Fruit fly (Drosophila melanogaster) whole organism, embryonic: ENCODE data around the gene ND-49.

ENCODE experiments used
- Blimp-1 ChIP-seq: fragments of 200-800 bp; sonication (Bioruptor generic); optimal IDR thresholded peaks from 3 replicates; lab custom pipeline; 2018; ENCODE audit warnings: missing biosample characterization, missing genetic modification characterization, mild to moderate bottlenecking, moderate library complexity, missing genetic modification reagents
- CG10209 ChIP-seq: fragments of 200-800 bp; sonication (Bioruptor generic); optimal IDR thresholded peaks from 3 replicates; lab custom pipeline; 2017; ENCODE audit warnings: missing biosample characterization, mild to moderate bottlenecking, missing genetic modification characterization, missing genetic modification reagents
- CG10654 ChIP-seq: fragments of 200-800 bp; sonication (Bioruptor generic); optimal IDR thresholded peaks from 2 replicates; lab custom pipeline; 2016; ENCODE audit warnings: missing biosample characterization, missing genetic modification characterization
- CG10959 ChIP-seq: fragments of 200-800 bp; sonication (Bioruptor generic); IDR thresholded peaks from 2 replicates; pipeline ENCODE4 v1.3.6; 2022; ENCODE audit warnings: missing biosample characterization, missing genetic modification characterization
- CG11723 ChIP-seq: fragments of 200-800 bp; sonication (Bioruptor generic); optimal IDR thresholded peaks from 2 replicates; lab custom pipeline; 2017; ENCODE audit warnings: missing biosample characterization, mild to moderate bottlenecking, missing genetic modification characterization
- CG12659 ChIP-seq: fragments of 200-800 bp; sonication (Bioruptor generic); optimal IDR thresholded peaks from 3 replicates; lab custom pipeline; 2017; ENCODE audit warnings: mild to moderate bottlenecking, missing biosample characterization, missing genetic modification reagents, missing genetic modification characterization
- CG15479 ChIP-seq: fragments of 200-800 bp; sonication (Bioruptor generic); optimal IDR thresholded peaks from 3 replicates; lab custom pipeline; 2019; ENCODE audit warnings: missing biosample characterization, mild to moderate bottlenecking, missing genetic modification characterization, moderate library complexity
- CG15514 ChIP-seq: fragments of 200-800 bp; sonication (Bioruptor generic); optimal IDR thresholded peaks from 3 replicates; lab custom pipeline; 2017; ENCODE audit warnings: missing biosample characterization, missing genetic modification characterization, mild to moderate bottlenecking, moderate library complexity, missing genetic modification reagents
- CG1647 ChIP-seq: fragments of 200-800 bp; sonication (Bioruptor generic); optimal IDR thresholded peaks from 3 replicates; lab custom pipeline; 2016; ENCODE audit warnings: missing biosample characterization, missing genetic modification characterization
- CG16863 ChIP-seq: fragments of 200-800 bp; sonication (Bioruptor generic); optimal IDR thresholded peaks from 3 replicates; lab custom pipeline; 2016; ENCODE audit warnings: missing biosample characterization, missing genetic modification characterization
- CG2199 ChIP-seq: fragments of 200-800 bp; sonication (Bioruptor generic); IDR thresholded peaks from 3 replicates; pipeline ENCODE4 v1.3.6; 2022; ENCODE audit warnings: missing biosample characterization, missing genetic modification characterization
- CG33213 ChIP-seq: fragments of 200-800 bp; sonication (Bioruptor generic); optimal IDR thresholded peaks from 3 replicates; lab custom pipeline; 2016; ENCODE audit warnings: missing biosample characterization, missing genetic modification characterization
- CG4707 ChIP-seq: fragments of 200-800 bp; sonication (Bioruptor generic); optimal IDR thresholded peaks from 2 replicates; lab custom pipeline; 2018; ENCODE audit warnings: missing biosample characterization, mild to moderate bottlenecking, missing genetic modification characterization, moderate library complexity
- CG7556 ChIP-seq: fragments of 200-800 bp; sonication (Bioruptor generic); optimal IDR thresholded peaks from 2 replicates; lab custom pipeline; 2017; ENCODE audit warnings: missing biosample characterization, mild to moderate bottlenecking, missing genetic modification characterization
- CG9609 ChIP-seq: fragments of 200-800 bp; sonication (Bioruptor generic); optimal IDR thresholded peaks from 3 replicates; lab custom pipeline; 2016; ENCODE audit warnings: missing biosample characterization, missing genetic modification characterization
- CG9876 ChIP-seq: fragments of 200-800 bp; sonication (Bioruptor generic); optimal IDR thresholded peaks from 2 replicates; lab custom pipeline; 2016; ENCODE audit warnings: missing biosample characterization, missing genetic modification characterization
- CHES-1-like ChIP-seq: fragments of 200-800 bp; sonication (Bioruptor generic); optimal IDR thresholded peaks from 2 replicates; lab custom pipeline; 2016; ENCODE audit warnings: missing biosample characterization, missing genetic modification characterization
- Dek ChIP-seq: fragments of 200-800 bp; sonication (Bioruptor generic); optimal IDR thresholded peaks from 3 replicates; lab custom pipeline; 2019; ENCODE audit warnings: missing biosample characterization, mild to moderate bottlenecking, missing genetic modification characterization, moderate library complexity
- E2f2 ChIP-seq: fragments of 200-800 bp; sonication (Bioruptor generic); IDR thresholded peaks from 2 replicates; pipeline ENCODE4 v1.3.6; 2022; ENCODE audit warnings: missing biosample characterization, missing genetic modification characterization
- HmgD ChIP-seq: fragments of 200-800 bp; sonication (Bioruptor generic); optimal IDR thresholded peaks from 3 replicates; lab custom pipeline; 2016; ENCODE audit warnings: missing biosample characterization, missing genetic modification characterization
- HmgZ ChIP-seq: fragments of 200-800 bp; sonication (Bioruptor generic); optimal IDR thresholded peaks from 2 replicates; lab custom pipeline; 2018; ENCODE audit warnings: missing biosample characterization, mild to moderate bottlenecking, missing genetic modification characterization
- Meics ChIP-seq: fragments of 200-800 bp; sonication (Bioruptor generic); optimal IDR thresholded peaks from 2 replicates; lab custom pipeline; 2017; ENCODE audit warnings: missing biosample characterization, mild to moderate bottlenecking, missing genetic modification characterization
- NC2α ChIP-seq: fragments of 200-800 bp; sonication (Bioruptor generic); optimal IDR thresholded peaks from 2 replicates; lab custom pipeline; 2016; ENCODE audit warnings: missing biosample characterization, missing genetic modification characterization
- Opbp ChIP-seq: fragments of 200-800 bp; sonication (Bioruptor generic); IDR thresholded peaks from 3 replicates; pipeline ENCODE4 v1.3.6; 2022; ENCODE audit warnings: missing biosample characterization, missing genetic modification characterization; ENCODE audit not compliant: partially characterized antibody
- ac ChIP-seq: fragments of 200-800 bp; sonication (Bioruptor generic); optimal IDR thresholded peaks from 3 replicates; lab custom pipeline; 2017; ENCODE audit warnings: missing biosample characterization, mild to moderate bottlenecking, missing genetic modification characterization
- ato ChIP-seq: fragments of 200-800 bp; sonication (Bioruptor generic); IDR thresholded peaks from 2 replicates; pipeline ENCODE4 v1.3.6; 2022; ENCODE audit warnings: missing biosample characterization, missing genetic modification characterization; ENCODE audit not compliant: partially characterized antibody
- cad ChIP-seq: fragments of >200 bp; optimal IDR thresholded peaks from 2 replicates; lab custom pipeline; 2017; ENCODE audit warnings: missing biosample characterization, missing genetic modification characterization
- caup ChIP-seq: fragments of 200-800 bp; sonication (Bioruptor generic); optimal IDR thresholded peaks from 3 replicates; lab custom pipeline; 2017; ENCODE audit warnings: missing biosample characterization, mild to moderate bottlenecking, missing genetic modification characterization, moderate library complexity; ENCODE audit not compliant: severe bottlenecking
- chif ChIP-seq, 2 experiments: fragments of 200-800 bp; sonication (Bioruptor generic); optimal IDR thresholded peaks; 3 replicates each; lab custom pipeline; 2016; ENCODE audit warnings: missing biosample characterization in 2 of 2, missing genetic modification characterization in 2 of 2
- gem ChIP-seq: fragments of 200-800 bp; sonication (Bioruptor generic); optimal IDR thresholded peaks from 2 replicates; lab custom pipeline; 2019; ENCODE audit warnings: missing biosample characterization, mild to moderate bottlenecking, missing genetic modification characterization, moderate library complexity
- lab ChIP-seq: fragments of 200-800 bp; sonication (Bioruptor generic); optimal IDR thresholded peaks from 3 replicates; lab custom pipeline; 2017; ENCODE audit warnings: missing biosample characterization, missing genetic modification characterization, mild to moderate bottlenecking, moderate library complexity, missing genetic modification reagents
- lbe ChIP-seq: fragments of 200-800 bp; sonication (Bioruptor generic); optimal IDR thresholded peaks from 2 replicates; lab custom pipeline; 2016; ENCODE audit warnings: missing biosample characterization, mild to moderate bottlenecking, missing genetic modification characterization
- nerfin-1 ChIP-seq: fragments of 200-800 bp; sonication (Bioruptor generic); optimal IDR thresholded peaks from 3 replicates; lab custom pipeline; 2019; ENCODE audit warnings: missing biosample characterization, mild to moderate bottlenecking, missing genetic modification characterization, moderate library complexity
- onecut ChIP-seq: fragments of 200-800 bp; sonication (Bioruptor generic); IDR thresholded peaks from 2 replicates; pipeline ENCODE4 v1.3.6; 2022; ENCODE audit warnings: missing biosample characterization, missing genetic modification characterization
- pfk ChIP-seq: fragments of 200-800 bp; sonication (Bioruptor generic); optimal IDR thresholded peaks from 2 replicates; lab custom pipeline; 2018; ENCODE audit warnings: missing biosample characterization, mild to moderate bottlenecking, missing genetic modification characterization, moderate library complexity
- phol ChIP-seq: fragments of 200-800 bp; sonication (Bioruptor generic); optimal IDR thresholded peaks from 3 replicates; lab custom pipeline; 2018; ENCODE audit warnings: missing biosample characterization, mild to moderate bottlenecking, missing genetic modification characterization, moderate library complexity
- pum ChIP-seq: fragments of 200-800 bp; sonication (Bioruptor generic); optimal IDR thresholded peaks from 2 replicates; lab custom pipeline; 2016; ENCODE audit warnings: missing biosample characterization, missing genetic modification characterization
- vfl ChIP-seq: fragments of 200-800 bp; sonication (Bioruptor generic); optimal IDR thresholded peaks from 2 replicates; lab custom pipeline; 2016; ENCODE audit warnings: missing biosample characterization, missing genetic modification characterization

The ND-49 gene

dm6 chr4:588514-588913, 17.2 kb upstream of the ND-49 start:
- TF ChIP-seq CG9876 (no peak), CG10654 (GFP tag; lab: Kevin White, UChicago) (no peak), onecut (GFP tag; lab: Robert Waterston, UW) (peak; percentile 39; the same call in 1 of the 2 replicates), CG15479 (GFP tag; lab: Kevin White, UChicago) (peak; percentile 32), E2f2 (GFP tag; lab: Robert Waterston, UW) (no peak), HmgD (GFP tag; lab: Kevin White, UChicago) (no peak), Blimp-1 (GFP tag; lab: Kevin White, UChicago) (peak; percentile 90), CG9609 (GFP tag; lab: Kevin White, UChicago) (no peak), CG33213 (no peak), CG11723 (GFP tag; lab: Kevin White, UChicago) (peak; percentile 43), CHES-1-like (GFP tag; lab: Kevin White, UChicago) (no peak), CG10209 (GFP tag; lab: Kevin White, UChicago) (no peak), lab (GFP tag; lab: Kevin White, UChicago) (no peak), CG4707 (no peak), CG16863 (GFP tag; lab: Kevin White, UChicago) (no peak), nerfin-1 (tag; lab: Kevin White, UChicago) (no peak)

DNA sequence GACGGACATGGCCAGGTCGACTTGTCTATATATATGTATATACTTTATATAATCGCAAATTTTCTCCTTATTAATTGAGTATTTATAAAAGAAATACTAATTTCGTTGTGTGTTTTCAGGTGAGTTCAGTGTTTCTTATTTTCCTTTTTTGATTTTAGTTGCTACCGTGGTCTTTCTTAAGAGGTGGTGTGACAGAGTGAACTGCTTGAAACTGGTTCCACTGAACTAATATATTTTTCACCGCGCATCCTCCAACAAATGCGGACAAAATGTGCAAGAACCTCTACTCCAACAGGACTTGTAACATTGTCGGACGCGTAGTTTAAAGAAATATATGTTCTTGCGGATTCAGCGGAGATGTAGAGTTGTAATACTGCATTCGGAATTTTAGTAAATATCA, 11.5 kb upstream of the ND-49 start, which contains the start of gene CG1909:
TSS of gene CG1909 (plus strand) at position 273 of the 400 bp plus-strand sequence.
- TF ChIP-seq CG2199 (GFP tag; lab: Robert Waterston, UW) = 0 out of 3 replicates have a peak, but pooled peaks have one; percentile 29
- TF ChIP-seq gem = peak; percentile 5
- peak; percentile 97 for TF ChIP-seq CG15514 (GFP tag; lab: Kevin White, UChicago)
- no peak for TF ChIP-seq phol (tag; lab: Kevin White, UChicago)

DNA sequence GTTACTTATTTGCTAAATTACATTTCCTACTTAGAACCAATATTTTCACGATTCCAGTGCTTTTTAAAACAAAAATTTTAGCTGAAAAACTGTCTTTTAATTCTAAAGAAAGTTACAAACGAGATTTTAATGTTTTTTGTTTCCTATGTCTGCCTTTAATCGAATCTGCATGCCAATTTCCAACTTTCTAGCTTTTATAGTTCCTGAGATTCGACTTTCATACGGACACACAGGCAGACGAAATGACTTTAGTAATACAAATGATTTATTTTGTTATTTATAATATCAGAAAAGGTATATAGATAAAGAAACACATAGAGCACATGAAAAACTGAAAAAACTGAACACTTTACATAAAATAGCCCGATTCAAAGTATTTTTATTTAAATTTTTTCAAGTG, 5.1 kb upstream of the ND-49 start:
- no peak for TF ChIP-seq CG7556 (GFP tag; lab: Kevin White, UChicago)
- TF ChIP-seq NC2α (GFP tag; lab: Kevin White, UChicago) = no peak
- TF ChIP-seq HmgZ (tag; lab: Kevin White, UChicago) = no peak
- TF ChIP-seq vfl (GFP tag; lab: Kevin White, UChicago) = no peak
- TF ChIP-seq Dek (tag; lab: Kevin White, UChicago) = no peak
- no peak for TF ChIP-seq ac (GFP tag; lab: Kevin White, UChicago)
- no peak for TF ChIP-seq chif (GFP tag; optimal IDR thresholded peaks at IDR 0.05; lab: Kevin White, UChicago)
- TF ChIP-seq cad (GFP tag; lab: Kevin White, UChicago) = no peak
- TF ChIP-seq pfk = no peak
- no peak for TF ChIP-seq CG10959 (GFP tag; lab: Robert Waterston, UW)
- TF ChIP-seq CG1647 (GFP tag; lab: Kevin White, UChicago) = no peak
- TF ChIP-seq ato (GFP tag; lab: Robert Waterston, UW) = no peak
- no peak for TF ChIP-seq Opbp (GFP tag; lab: Robert Waterston, UW)
- TF ChIP-seq caup (GFP tag; lab: Kevin White, UChicago) = no peak
- no peak for TF ChIP-seq CG12659 (GFP tag; lab: Kevin White, UChicago)
- TF ChIP-seq lbe = no peak
- no peak for TF ChIP-seq Meics
- no peak for TF ChIP-seq pum
